Fruit fly (Drosophila melanogaster): ENCODE results near the gene lic.

lic gene

dm6 chrX:13130175-13130822 lies 39.4 kb downstream of the lic start (continued):
- TF ChIP-seq CG18011 (GFP tag; optimal IDR thresholded peaks at IDR 0.05) (peak; percentile 28), fd3F (GFP tag; optimal IDR thresholded peaks at IDR 0.05) (peak; percentile 51), Dad (GFP tag; optimal IDR thresholded peaks at IDR 0.05) (peak; percentile 48), Dbx (GFP tag; IDR thresholded peaks at IDR 0.05) (no peak), gro (GFP tag; optimal IDR thresholded peaks at IDR 0.05) (peak; percentile 45), CG13624 (GFP tag; optimal IDR thresholded peaks at IDR 0.05) (peak; percentile 58), CG14667 (GFP tag; IDR thresholded peaks at IDR 0.05) (no peak), ssp (GFP tag; IDR thresholded peaks at IDR 0.05) (no peak), CG15269 (tag; optimal IDR thresholded peaks at IDR 0.05) (peak; percentile 79), jigr1 (GFP tag; IDR thresholded peaks at IDR 0.05) (no peak), az2 (GFP tag; optimal IDR thresholded peaks at IDR 0.05) (peak; percentile 67), CG1832 (GFP tag; optimal IDR thresholded peaks at IDR 0.05) (no peak), CG8089 (GFP tag; optimal IDR thresholded peaks at IDR 0.05) (peak; percentile 63), emc (GFP tag; optimal IDR thresholded peaks at IDR 0.05) (peak; percentile 22), ATbp (GFP tag; optimal IDR thresholded peaks at IDR 0.05) (peak; percentile 54), CG14441 (GFP tag; IDR thresholded peaks at IDR 0.05) (0 out of 2 replicates have a peak, but pooled peaks have one; percentile 9), tx (GFP tag; optimal IDR thresholded peaks at IDR 0.05) (peak; percentile 65), E2f1 (GFP tag; IDR thresholded peaks at IDR 0.05) (peak; percentile 58), Hr39 (optimal IDR thresholded peaks at IDR 0.05) (no peak), CG15073 (GFP tag; optimal IDR thresholded peaks at IDR 0.05) (peak; percentile 7), Meics (GFP tag; optimal IDR thresholded peaks at IDR 0.05) (peak; percentile 81), Aef1 (GFP tag; IDR thresholded peaks at IDR 0.05) (no peak), yki (optimal IDR thresholded peaks at IDR 0.05) (no peak), dimm (GFP tag; IDR thresholded peaks at IDR 0.05) (no peak), CG6689 (GFP tag; IDR thresholded peaks at IDR 0.05) (peak; percentile 62), Hr51 (GFP tag; optimal IDR thresholded peaks at IDR 0.05) (peak in 1 of 2 experiments; percentile 74), Ssrp (tag; optimal IDR thresholded peaks at IDR 0.05) (peak; percentile 71), chm (GFP tag; IDR thresholded peaks at IDR 0.05) (0 out of 2 replicates have a peak, but pooled peaks have one; percentile 30), mld (GFP tag; IDR thresholded peaks at IDR 0.05; ENCODE audit: partially characterized antibody) (no peak), CG8281 (tag; optimal IDR thresholded peaks at IDR 0.05) (peak; percentile 52), Xbp1 (GFP tag; optimal IDR thresholded peaks at IDR 0.05) (peak; percentile 69), CG14050 (GFP tag; IDR thresholded peaks at IDR 0.05) (peak; percentile 28; the same call in 1 of the 3 replicates), CG18262 (tag; optimal IDR thresholded peaks at IDR 0.05) (peak; percentile 86), sc (optimal IDR thresholded peaks at IDR 0.05) (no peak), sc (GFP tag; optimal IDR thresholded peaks at IDR 0.05) (peak; percentile 54), CG6791 (GFP tag; IDR thresholded peaks at IDR 0.05; ENCODE audit: partially characterized antibody) (no peak), vfl (GFP tag; optimal IDR thresholded peaks at IDR 0.05) (no peak), dmrt99B (tag; optimal IDR thresholded peaks at IDR 0.05) (peak; percentile 83), psq (GFP tag; optimal IDR thresholded peaks at IDR 0.05) (no peak), Bteb2 (GFP tag; optimal IDR thresholded peaks at IDR 0.05) (peak; percentile 51), CG10321 (GFP tag; IDR thresholded peaks at IDR 0.05) (no peak), Ets65A (GFP tag) (peak; percentile 97), sqz (GFP tag; optimal IDR thresholded peaks at IDR 0.05) (peak; percentile 59), CG5953 (GFP tag; IDR thresholded peaks at IDR 0.05) (no peak), Hr78 (GFP tag; optimal IDR thresholded peaks at IDR 0.05) (peak in 1 of 2 experiments; percentile 31), CG17359 (tag; optimal IDR thresholded peaks at IDR 0.05) (peak; percentile 66), Dp (GFP tag; optimal IDR thresholded peaks at IDR 0.05) (no peak), CG12236 (GFP tag; optimal IDR thresholded peaks at IDR 0.05) (peak; percentile 28), Ptx1 (GFP tag; IDR thresholded peaks at IDR 0.05) (peak; percentile 56), Six4 (GFP tag; optimal IDR thresholded peaks at IDR 0.05) (peak; percentile 61), Atf6 (GFP tag; IDR thresholded peaks at IDR 0.05) (0 out of 2 replicates have a peak, but pooled peaks have one; percentile 30)

All from whole organism, embryonic.